Fruit fly (Drosophila melanogaster): ENCODE results near the gene CG18418.

DNA sequence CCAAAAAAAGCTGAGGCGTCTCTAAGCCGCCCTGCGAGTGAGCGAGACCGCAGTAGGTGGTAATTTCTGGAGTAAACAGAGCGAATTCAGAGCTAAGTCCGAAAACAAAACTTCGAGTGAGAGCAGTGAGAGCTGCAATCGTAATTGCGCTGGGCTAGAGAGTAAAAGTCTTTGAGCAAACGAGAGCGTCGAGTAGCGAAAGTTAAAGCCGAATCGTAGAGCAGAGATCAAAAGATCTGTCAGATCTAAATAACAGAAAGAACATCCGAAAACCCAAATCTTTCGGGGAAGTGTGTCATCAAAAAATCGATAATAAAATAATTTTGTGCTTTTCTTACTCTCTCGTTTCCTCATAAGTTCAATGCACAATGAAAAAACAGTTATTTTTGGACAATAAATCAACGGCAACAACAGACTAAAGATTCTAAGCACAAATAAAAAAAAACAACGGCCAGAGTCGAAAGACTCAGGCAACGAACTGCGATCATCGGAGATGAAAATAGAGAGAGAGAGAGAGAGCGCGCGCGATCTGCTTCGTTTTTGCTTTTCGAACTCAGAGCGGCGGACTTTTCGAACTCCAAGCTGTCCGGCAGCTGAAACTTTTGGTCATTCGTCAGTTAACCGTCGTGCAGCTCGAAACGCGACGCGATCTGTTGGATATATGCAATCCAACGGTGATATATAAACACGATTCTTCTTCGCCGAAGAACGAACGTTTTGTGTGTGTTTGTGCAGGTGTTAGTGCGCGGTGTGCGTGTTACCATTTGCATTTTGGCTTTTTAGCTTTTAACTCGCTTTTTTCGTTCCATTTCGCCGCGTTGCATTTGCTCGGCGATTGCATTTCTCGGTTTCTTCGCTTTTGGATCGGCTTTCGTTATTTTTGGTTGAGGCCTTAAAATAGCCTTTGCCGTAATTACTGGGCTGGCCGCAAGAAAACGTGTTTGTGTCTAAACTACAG, 2.6 kb upstream of the CG18418 start, which contains the start of gene RhoGEF64C:
- no peak for TF ChIP-seq CG12942 (GFP tag; optimal IDR thresholded peaks at IDR 0.05)
- TF ChIP-seq Usf (GFP tag; optimal IDR thresholded peaks at IDR 0.05) = no peak
- TF ChIP-seq jing (GFP tag; optimal IDR thresholded peaks at IDR 0.05) = no peak
- no peak for TF ChIP-seq Sin3A (optimal IDR thresholded peaks at IDR 0.05)
